Worm (Caenorhabditis elegans) whole organism, L4/young adult: ENCODE results near the gene clec-10.

Experiments used
- W03F9.2 ChIP-seq: fragments of 150-350 bp; optimal IDR thresholded peaks from 2 replicates; lab custom pipeline; 2014; ENCODE audit warnings: missing biosample characterization, missing genetic modification characterization
- dao-5 ChIP-seq: sonication (generic microtip); optimal IDR thresholded peaks from 2 replicates; lab custom pipeline; 2016; ENCODE audit warnings: missing genotype, missing genetic modification characterization, moderate library complexity, missing compliant biosample characterization
- him-1 ChIP-seq: sonication (generic microtip); optimal IDR thresholded peaks from 2 replicates; lab custom pipeline; 2016; ENCODE audit warnings: missing genotype, missing genetic modification reagents, missing genetic modification characterization, missing compliant biosample characterization

DNA sequence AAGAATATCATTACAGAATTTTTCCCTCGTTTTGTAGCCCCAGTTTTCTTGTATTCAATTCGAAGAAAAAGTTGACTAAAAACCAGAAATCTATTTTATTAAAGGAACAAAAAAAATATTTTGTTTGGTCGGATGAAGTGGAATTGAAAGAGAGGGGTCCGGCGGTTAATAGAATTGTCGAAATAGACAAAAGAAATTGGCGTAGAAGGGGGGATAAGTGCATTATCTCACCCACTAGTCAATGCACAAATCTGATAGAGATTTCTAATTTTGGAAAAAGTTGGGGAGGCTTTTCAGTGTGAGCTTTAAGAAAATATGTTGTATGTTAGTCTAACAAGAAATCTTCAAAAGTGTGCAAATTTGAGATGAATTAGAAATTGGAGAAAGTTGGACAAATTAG lies 48.0 kb upstream of the clec-10 start:
- TF ChIP-seq him-1 (tag; lab: Kevin White, UChicago) = no peak
- no peak for TF ChIP-seq dao-5 (tag; lab: Kevin White, UChicago)
- TF ChIP-seq W03F9.2 (tag; lab: Kevin White, UChicago) = no peak
